Fruit fly (Drosophila melanogaster) whole organism, embryonic: ENCODE results near the gene syd.

Experiments
- Asciz ChIP-seq: fragments of 200-800 bp; sonication (Bioruptor generic); optimal IDR thresholded peaks from 2 replicates; lab custom pipeline; 2017; ENCODE audit warnings: missing biosample characterization, mild to moderate bottlenecking, missing genetic modification characterization, missing genetic modification reagents
- CG10543 ChIP-seq: fragments of 200-800 bp; sonication (Bioruptor generic); optimal IDR thresholded peaks from 3 replicates; lab custom pipeline; 2017; ENCODE audit warnings: missing biosample characterization, mild to moderate bottlenecking, missing genetic modification characterization, moderate library complexity
- CG18262 ChIP-seq: fragments of 200-800 bp; optimal IDR thresholded peaks from 3 replicates; lab custom pipeline; 2019; ENCODE audit warnings: missing biosample characterization, mild to moderate bottlenecking, missing genetic modification characterization, moderate library complexity
- CG18599 ChIP-seq: fragments of 200-800 bp; sonication (Bioruptor generic); optimal IDR thresholded peaks from 3 replicates; lab custom pipeline; 2017; ENCODE audit warnings: missing biosample characterization, missing genetic modification characterization, mild to moderate bottlenecking, moderate library complexity, missing genetic modification reagents
- CG18619 ChIP-seq: fragments of 200-800 bp; sonication (Bioruptor generic); optimal IDR thresholded peaks from 3 replicates; lab custom pipeline; 2017; ENCODE audit warnings: missing biosample characterization, mild to moderate bottlenecking, missing genetic modification characterization
- CG18764 ChIP-seq: fragments of 200-800 bp; sonication (Bioruptor generic); optimal IDR thresholded peaks from 3 replicates; lab custom pipeline; 2016; ENCODE audit warnings: missing biosample characterization, missing genetic modification characterization
- CG2199 ChIP-seq: fragments of 200-800 bp; sonication (Bioruptor generic); IDR thresholded peaks from 3 replicates; pipeline ENCODE4 v1.3.6; 2022; ENCODE audit warnings: missing biosample characterization, missing genetic modification characterization
- CG2202 ChIP-seq: fragments of 200-800 bp; sonication (Bioruptor generic); optimal IDR thresholded peaks from 2 replicates; lab custom pipeline; 2018; ENCODE audit warnings: missing biosample characterization, mild to moderate bottlenecking, missing genetic modification characterization
- CG2678 ChIP-seq: fragments of 200-800 bp; sonication (Bioruptor generic); optimal IDR thresholded peaks from 3 replicates; lab custom pipeline; 2019; ENCODE audit warnings: missing biosample characterization, mild to moderate bottlenecking, missing genetic modification characterization, moderate library complexity
- CG34376 ChIP-seq: fragments of 200-800 bp; sonication (Bioruptor generic); optimal IDR thresholded peaks from 2 replicates; lab custom pipeline; 2018; ENCODE audit warnings: missing biosample characterization, mild to moderate bottlenecking, missing genetic modification characterization
- CG7357 ChIP-seq: fragments of 200-800 bp; sonication (Bioruptor generic); IDR thresholded peaks from 3 replicates; pipeline ENCODE4 v1.3.6; 2022; ENCODE audit warnings: missing biosample characterization, missing genetic modification characterization
- CoRest ChIP-seq: fragments of 200-800 bp; sonication (Bioruptor generic); optimal IDR thresholded peaks from 3 replicates; lab custom pipeline; 2018; ENCODE audit warnings: missing biosample characterization, mild to moderate bottlenecking, missing genetic modification characterization, moderate library complexity
- Dip2 ChIP-seq: fragments of 200-800 bp; sonication (Bioruptor generic); IDR thresholded peaks from 2 replicates; pipeline ENCODE4 v1.3.6; 2022; ENCODE audit warnings: missing biosample characterization, missing genetic modification characterization
- GATAe ChIP-seq: fragments of 200-800 bp; sonication (Bioruptor generic); conservative IDR thresholded peaks from 2 replicates; pipeline ENCODE4 v1.3.6; 2022; ENCODE audit warnings: missing biosample characterization, missing genetic modification characterization
- Gug ChIP-seq: fragments of 200-800 bp; sonication (Bioruptor generic); IDR thresholded peaks from 4 replicates; pipeline ENCODE4 v1.3.6; 2022; ENCODE audit warnings: missing biosample characterization, missing genetic modification characterization
- Lhr ChIP-seq: fragments of 200-800 bp; sonication (Bioruptor generic); optimal IDR thresholded peaks from 3 replicates; lab custom pipeline; 2017; ENCODE audit warnings: mild to moderate bottlenecking, missing biosample characterization, missing genetic modification reagents, missing genetic modification characterization
- Lim3 ChIP-seq: fragments of 200-800 bp; sonication (Bioruptor generic); IDR thresholded peaks from 2 replicates; pipeline ENCODE4 v1.3.6; 2022; ENCODE audit warnings: missing biosample characterization, missing genetic modification characterization
- MTF-1 ChIP-seq: fragments of 200-800 bp; sonication (Bioruptor generic); optimal IDR thresholded peaks from 2 replicates; lab custom pipeline; 2018; ENCODE audit warnings: missing biosample characterization, mild to moderate bottlenecking, missing genetic modification characterization, borderline replicate concordance
- NC2β ChIP-seq: fragments of 200-800 bp; sonication (Bioruptor generic); optimal IDR thresholded peaks from 2 replicates; lab custom pipeline; 2016; ENCODE audit warnings: missing biosample characterization, missing genetic modification characterization
- Pdp1 ChIP-seq, 2 experiments: fragments of 200-800 bp; sonication (Bioruptor generic); optimal IDR thresholded peaks; 3 replicates each; lab custom pipeline; 2016; ENCODE audit warnings: missing biosample characterization in 2 of 2, missing genetic modification characterization in 2 of 2, mild to moderate bottlenecking in 1 of 2, moderate library complexity in 1 of 2
- Ravus ChIP-seq: fragments of 200-800 bp; sonication (Bioruptor generic); IDR thresholded peaks from 2 replicates; pipeline ENCODE4 v1.3.6; 2022; ENCODE audit warnings: missing biosample characterization, missing genetic modification characterization
- Rfx ChIP-seq: fragments of 200-800 bp; sonication (Bioruptor generic); IDR thresholded peaks from 2 replicates; pipeline ENCODE4 v1.3.6; 2022; ENCODE audit warnings: missing biosample characterization, missing genetic modification characterization
- ab ChIP-seq: fragments of 200-800 bp; sonication (Bioruptor generic); optimal IDR thresholded peaks from 2 replicates; lab custom pipeline; 2016; ENCODE audit warnings: missing biosample characterization, missing genetic modification characterization
- bowl ChIP-seq: fragments of 200-800 bp; sonication (Bioruptor generic); IDR thresholded peaks from 2 replicates; pipeline ENCODE4 v1.3.6; 2022; ENCODE audit warnings: missing biosample characterization, missing genetic modification characterization
- chinmo ChIP-seq: fragments of 200-800 bp; sonication (Bioruptor generic); IDR thresholded peaks from 4 replicates; pipeline ENCODE4 v1.3.6; 2022; ENCODE audit warnings: missing biosample characterization, missing genetic modification characterization; ENCODE audit not compliant: partially characterized antibody
- ci ChIP-seq: fragments of 200-800 bp; sonication (Bioruptor generic); IDR thresholded peaks from 3 replicates; pipeline ENCODE4 v1.3.6; 2022; ENCODE audit warnings: missing biosample characterization, missing genetic modification characterization
- corto ChIP-seq: fragments of 200-800 bp; sonication (Bioruptor generic); optimal IDR thresholded peaks from 2 replicates; lab custom pipeline; 2016; ENCODE audit warnings: missing biosample characterization, mild to moderate bottlenecking, missing genetic modification characterization, moderate library complexity
- crc ChIP-seq: fragments of 200-800 bp; sonication (Bioruptor generic); optimal IDR thresholded peaks from 2 replicates; lab custom pipeline; 2016; ENCODE audit warnings: missing biosample characterization, missing genetic modification characterization
- crol ChIP-seq: fragments of 200-800 bp; sonication (Bioruptor generic); IDR thresholded peaks from 2 replicates; pipeline ENCODE4 v1.3.6; 2022; ENCODE audit warnings: missing biosample characterization, missing genetic modification characterization
- exex ChIP-seq: fragments of 200-800 bp; sonication (Bioruptor generic); optimal IDR thresholded peaks from 4 replicates; lab custom pipeline; 2018; ENCODE audit warnings: missing biosample characterization, mild to moderate bottlenecking, missing genetic modification characterization, moderate library complexity
- fd96Cb ChIP-seq: fragments of 200-800 bp; sonication (Bioruptor generic); optimal IDR thresholded peaks from 2 replicates; lab custom pipeline; 2018; ENCODE audit warnings: missing biosample characterization, mild to moderate bottlenecking, missing genetic modification characterization, moderate library complexity
- grn ChIP-seq: fragments of 200-800 bp; sonication (Bioruptor generic); optimal IDR thresholded peaks from 3 replicates; lab custom pipeline; 2017; ENCODE audit warnings: missing biosample characterization, missing genetic modification characterization
- gro ChIP-seq: fragments of 200-800 bp; sonication (Bioruptor generic); optimal IDR thresholded peaks from 2 replicates; lab custom pipeline; 2016; ENCODE audit warnings: missing biosample characterization, missing genetic modification characterization
- gsb ChIP-seq: fragments of 200-800 bp; sonication (Bioruptor generic); IDR thresholded peaks from 2 replicates; pipeline ENCODE4 v1.3.6; 2022; ENCODE audit warnings: missing biosample characterization, missing genetic modification characterization
- hkb ChIP-seq, 2 experiments: fragments of 200-800 bp in 1 of 2; fragments of >200 bp in 1 of 2; sonication (Bioruptor generic) in 1 of 2; IDR thresholded peaks in 1 of 2; optimal IDR thresholded peaks in 1 of 2; 2 replicates each; pipeline versions ENCODE4 v1.3.6 to Lab custom; 2017 to 2022; ENCODE audit warnings: missing biosample characterization in 1 of 2, missing genetic modification characterization in 1 of 2
- knrl ChIP-seq: fragments of 200-800 bp; sonication (Bioruptor generic); IDR thresholded peaks from 3 replicates; pipeline ENCODE4 v1.3.6; 2022; ENCODE audit warnings: missing biosample characterization, missing genetic modification characterization; ENCODE audit not compliant: partially characterized antibody
- lab ChIP-seq: fragments of 200-800 bp; sonication (Bioruptor generic); optimal IDR thresholded peaks from 3 replicates; lab custom pipeline; 2017; ENCODE audit warnings: missing biosample characterization, missing genetic modification characterization, mild to moderate bottlenecking, moderate library complexity, missing genetic modification reagents
- mirr ChIP-seq: fragments of 200-800 bp; sonication (Bioruptor generic); optimal IDR thresholded peaks from 3 replicates; lab custom pipeline; 2018; ENCODE audit warnings: missing biosample characterization, mild to moderate bottlenecking, missing genetic modification characterization
- otp ChIP-seq: fragments of 200-800 bp; sonication (Bioruptor generic); IDR thresholded peaks from 3 replicates; pipeline ENCODE4, ENCODE4 v1.3.6; 2022; ENCODE audit warnings: missing biosample characterization, missing genetic modification characterization
- pho ChIP-seq: fragments of 200-800 bp; sonication (Bioruptor generic); optimal IDR thresholded peaks from 2 replicates; lab custom pipeline; 2016; ENCODE audit warnings: missing biosample characterization, missing genetic modification characterization
- phol ChIP-seq: fragments of 200-800 bp; sonication (Bioruptor generic); optimal IDR thresholded peaks from 3 replicates; lab custom pipeline; 2018; ENCODE audit warnings: missing biosample characterization, mild to moderate bottlenecking, missing genetic modification characterization, moderate library complexity
- pum ChIP-seq: fragments of 200-800 bp; sonication (Bioruptor generic); optimal IDR thresholded peaks from 2 replicates; lab custom pipeline; 2016; ENCODE audit warnings: missing biosample characterization, missing genetic modification characterization
- salm ChIP-seq: fragments of 200-800 bp; sonication (Bioruptor generic); optimal IDR thresholded peaks from 2 replicates; lab custom pipeline; 2018; ENCODE audit warnings: missing biosample characterization, mild to moderate bottlenecking, missing genetic modification characterization
- sd ChIP-seq: fragments of 200-800 bp; sonication (Bioruptor generic); optimal IDR thresholded peaks from 3 replicates; lab custom pipeline; 2018; ENCODE audit warnings: missing biosample characterization, mild to moderate bottlenecking, missing genetic modification characterization, moderate library complexity
- sens ChIP-seq: fragments of 200-800 bp; sonication (Bioruptor generic); peaks from one replicate; lab custom pipeline; 2016; ENCODE audit warnings: missing biosample characterization, missing genetic modification characterization
- so ChIP-seq: fragments of 200-800 bp; sonication (Bioruptor generic); IDR thresholded peaks from 3 replicates; pipeline ENCODE4 v1.3.6; 2022; ENCODE audit warnings: missing biosample characterization, missing genetic modification characterization
- sug ChIP-seq: fragments of 200-800 bp; optimal IDR thresholded peaks from 2 replicates; lab custom pipeline; 2019; ENCODE audit warnings: missing biosample characterization, mild to moderate bottlenecking, missing genetic modification characterization, moderate library complexity
- tap ChIP-seq: fragments of 200-800 bp; optimal IDR thresholded peaks from 3 replicates; lab custom pipeline; 2019; ENCODE audit warnings: missing biosample characterization, mild to moderate bottlenecking, missing genetic modification characterization, moderate library complexity
- zfh1 ChIP-seq: fragments of 200-800 bp; sonication (Bioruptor generic); IDR thresholded peaks from 3 replicates; pipeline ENCODE4 v1.3.6; 2022; ENCODE audit warnings: missing biosample characterization, missing genetic modification characterization

The syd gene

dm6 chr3L:7943046-7943445, 7.1 kb upstream of the syd start (continued):
- TF ChIP-seq chinmo = 0 out of 4 replicates have a peak, but pooled peaks have one; percentile 7
- TF ChIP-seq Rfx (GFP tag; lab: Robert Waterston, UW) = no peak
- TF ChIP-seq Lhr = no peak

- TF ChIP-seq sug (tag; lab: Kevin White, UChicago) (peak; percentile 62), CG10543 (GFP tag; lab: Kevin White, UChicago) (peak; percentile 67), mirr (GFP tag; lab: Kevin White, UChicago) (peak; percentile 85), CoRest (no peak), lab (GFP tag; lab: Kevin White, UChicago) (peak; percentile 47), pho (no peak), salm (tag; lab: Kevin White, UChicago) (peak; percentile 6), Asciz (GFP tag; lab: Kevin White, UChicago) (no peak), CG7357 (GFP tag; lab: Robert Waterston, UW) (no peak), ab (GFP tag; lab: Kevin White, UChicago) (no peak), corto (GFP tag; lab: Kevin White, UChicago) (peak; percentile 49), CG2678 (tag; lab: Kevin White, UChicago) (peak; percentile 21), NC2β (GFP tag; lab: Kevin White, UChicago) (no peak), chinmo (0 out of 4 replicates have a peak, but pooled peaks have one; percentile 20), CG18599 (GFP tag; lab: Kevin White, UChicago) (peak; percentile 41), Pdp1 (GFP tag; optimal IDR thresholded peaks at IDR 0.05; lab: Kevin White, UChicago) (peak in 1 of 2 experiments; percentile 40), CG34376 (GFP tag; lab: Kevin White, UChicago) (peak; percentile 78), exex (tag; lab: Kevin White, UChicago) (peak; percentile 100), grn (peak; percentile 93), crol (GFP tag; lab: Robert Waterston, UW) (no peak), sens (GFP tag; lab: Kevin White, UChicago) (peak; percentile 7), sd (peak; percentile 64), GATAe (GFP tag; lab: Robert Waterston, UW) (peak; percentile 73), gro (GFP tag; lab: Kevin White, UChicago) (peak; percentile 48), hkb (optimal IDR thresholded peaks at IDR 0.05; lab: Kevin White, UChicago) (no peak), hkb (GFP tag; IDR thresholded peaks at IDR 0.05; lab: Robert Waterston, UW) (no peak), CG18619 (no peak), Lim3 (GFP tag; lab: Robert Waterston, UW) (peak; percentile 61; the same call in 1 of the 2 replicates), Ravus (GFP tag; lab: Robert Waterston, UW) (no peak), MTF-1 (no peak)
Observed at dm6 chr3L:7942403-7942952, 6.6 kb upstream of the syd start.

dm6 chr3L:7941514-7941913, 5.6 kb upstream of the syd start:
- TF ChIP-seq gsb (GFP tag; lab: Robert Waterston, UW) (no peak), CG2202 (no peak), phol (tag; lab: Kevin White, UChicago) (no peak), CG18764 (GFP tag; lab: Kevin White, UChicago) (no peak), CG18262 (tag; lab: Kevin White, UChicago) (no peak), knrl (GFP tag; lab: Robert Waterston, UW) (no peak), CG2199 (0 out of 3 replicates have a peak, but pooled peaks have one; percentile 39), fd96Cb (tag; lab: Kevin White, UChicago) (no peak), bowl (GFP tag; lab: Robert Waterston, UW) (no peak), pum (no peak), Gug (GFP tag; lab: Robert Waterston, UW) (no peak), so (GFP tag; lab: Robert Waterston, UW) (no peak), zfh1 (no peak), crc (no peak), tap (tag; lab: Kevin White, UChicago) (no peak), Dip2 (GFP tag; lab: Robert Waterston, UW) (peak; percentile 84), otp (GFP tag; lab: Robert Waterston, UW) (0 out of 3 replicates have a peak, but pooled peaks have one; percentile 13), ci (GFP tag; lab: Robert Waterston, UW) (0 out of 3 replicates have a peak, but pooled peaks have one; percentile 36)
